Fruit fly (Drosophila melanogaster): ENCODE data around the gene br.

br gene

dm6 chrX:1580328-1580727 lies 5.4 kb downstream of the br start:
- TF ChIP-seq sv (GFP tag; optimal IDR thresholded peaks at IDR 0.05) (no peak), sage (GFP tag; optimal IDR thresholded peaks at IDR 0.05) (no peak), woc (GFP tag; optimal IDR thresholded peaks at IDR 0.05) (no peak), rgr (GFP tag; optimal IDR thresholded peaks at IDR 0.05) (peak; percentile 51), Jra (GFP tag; optimal IDR thresholded peaks at IDR 0.05) (no peak), ey (GFP tag; optimal IDR thresholded peaks at IDR 0.05) (peak; percentile 44), Hnf4 (GFP tag; optimal IDR thresholded peaks at IDR 0.05) (peak; percentile 14), CG32264 (GFP tag; optimal IDR thresholded peaks at IDR 0.05) (no peak), CrebA (GFP tag; optimal IDR thresholded peaks at IDR 0.05; ENCODE audit: borderline replicate concordance) (no peak), tai (GFP tag; optimal IDR thresholded peaks at IDR 0.05) (no peak), lola (GFP tag; optimal IDR thresholded peaks at IDR 0.05) (no peak), Vsx2 (GFP tag; optimal IDR thresholded peaks at IDR 0.05; ENCODE audit: partially characterized antibody) (no peak), OdsH (GFP tag; optimal IDR thresholded peaks at IDR 0.05) (peak; percentile 30), foxo (GFP tag; optimal IDR thresholded peaks at IDR 0.05) (peak in 1 of 2 experiments; percentile 52), psq (GFP tag; optimal IDR thresholded peaks at IDR 0.05) (no peak), GATAd (GFP tag; optimal IDR thresholded peaks at IDR 0.05) (no peak), Dfd (GFP tag; optimal IDR thresholded peaks at IDR 0.05) (no peak), Sp1 (GFP tag; optimal IDR thresholded peaks at IDR 0.05) (peak; percentile 9), usp (GFP tag; optimal IDR thresholded peaks at IDR 0.05) (no peak), N (GFP tag; optimal IDR thresholded peaks at IDR 0.05) (no peak), Hr78 (GFP tag; optimal IDR thresholded peaks at IDR 0.05) (no peak), dmrt93B (GFP tag; optimal IDR thresholded peaks at IDR 0.05) (peak; percentile 56), Myc (optimal IDR thresholded peaks at IDR 0.05) (no peak), HLH106 (tag; optimal IDR thresholded peaks at IDR 0.05) (peak; percentile 40), brk (GFP tag; optimal IDR thresholded peaks at IDR 0.05) (no peak), Mio (GFP tag; optimal IDR thresholded peaks at IDR 0.05) (no peak), dl (GFP tag; optimal IDR thresholded peaks at IDR 0.05; ENCODE audit: insufficient read depth in 1 of 2, partially characterized antibody in 2 of 2) (no peak), br (GFP tag; optimal IDR thresholded peaks at IDR 0.05) (peak; percentile 62), CG9705 (GFP tag; optimal IDR thresholded peaks at IDR 0.05) (no peak), Hr83 (GFP tag; optimal IDR thresholded peaks at IDR 0.05; ENCODE audit: poor library complexity, severe bottlenecking) (no peak), jim (GFP tag; optimal IDR thresholded peaks at IDR 0.05) (no peak), Abd-B (GFP tag; optimal IDR thresholded peaks at IDR 0.05) (no peak), Dif (GFP tag; optimal IDR thresholded peaks at IDR 0.05; ENCODE audit: partially characterized antibody) (no peak), h (GFP tag; optimal IDR thresholded peaks at IDR 0.05) (peak; percentile 30), pan (optimal IDR thresholded peaks at IDR 0.05) (no peak), dsf (GFP tag; optimal IDR thresholded peaks at IDR 0.05; ENCODE audit: borderline replicate concordance) (no peak), fru (GFP tag; optimal IDR thresholded peaks at IDR 0.05) (peak; percentile 48), Rel (GFP tag; optimal IDR thresholded peaks at IDR 0.05) (no peak), Rel (tag; optimal IDR thresholded peaks at IDR 0.05) (no peak)

- TF ChIP-seq Dfd (GFP tag; optimal IDR thresholded peaks at IDR 0.05) (peak; percentile 32), lola (GFP tag; optimal IDR thresholded peaks at IDR 0.05) (no peak)
Measured at dm6 chrX:1581121-1581520, 6.2 kb downstream of the br start.

dm6 chrX:1587817-1588216 lies 12.9 kb downstream of the br start:
- no peak for TF ChIP-seq Mio (GFP tag; optimal IDR thresholded peaks at IDR 0.05)
- TF ChIP-seq psq (GFP tag; optimal IDR thresholded peaks at IDR 0.05), result no peak
- TF ChIP-seq dl (GFP tag; optimal IDR thresholded peaks at IDR 0.05; ENCODE audit: insufficient read depth in 1 of 2, partially characterized antibody in 2 of 2), result no peak
- TF ChIP-seq sage (GFP tag; optimal IDR thresholded peaks at IDR 0.05), result no peak
- no peak for TF ChIP-seq br (GFP tag; optimal IDR thresholded peaks at IDR 0.05)
- no peak for TF ChIP-seq tai (GFP tag; optimal IDR thresholded peaks at IDR 0.05)
- no peak for TF ChIP-seq Rel (GFP tag; optimal IDR thresholded peaks at IDR 0.05)
- no peak for TF ChIP-seq Rel (tag; optimal IDR thresholded peaks at IDR 0.05)
